Worm (Caenorhabditis elegans) whole organism, mixed stage, embryonic: ENCODE measurements around the gene C34F6.10.

Experiments used
- blmp-1 ChIP-seq: fragments of 150-350 bp; optimal IDR thresholded peaks from 2 replicates; lab custom pipeline; 2014; ENCODE audit warnings: missing biosample characterization, missing genetic modification characterization
- ces-1 ChIP-seq: fragments of 150-350 bp; optimal IDR thresholded peaks from 2 replicates; lab custom pipeline; 2014; ENCODE audit warnings: missing biosample characterization, missing genetic modification reagents, missing genetic modification characterization
- elt-3 ChIP-seq: fragments of 150-350 bp; optimal IDR thresholded peaks from 2 replicates; lab custom pipeline; 2014; ENCODE audit warnings: missing biosample characterization, missing genetic modification characterization
- lsy-2 ChIP-seq: fragments of 150-350 bp; optimal IDR thresholded peaks from 2 replicates; lab custom pipeline; 2014; ENCODE audit warnings: missing biosample characterization, missing genetic modification characterization
- mab-5 ChIP-seq: fragments of 150-350 bp; optimal IDR thresholded peaks from 2 replicates; lab custom pipeline; 2014; ENCODE audit warnings: missing biosample characterization, missing genetic modification characterization
- mep-1 ChIP-seq: fragments of 150-350 bp; optimal IDR thresholded peaks from 2 replicates; lab custom pipeline; 2017; ENCODE audit warnings: missing biosample characterization, missing genetic modification reagents, missing genetic modification characterization, inconsistent platforms
- nhr-237 ChIP-seq: fragments of 150-350 bp; optimal IDR thresholded peaks from 2 replicates; lab custom pipeline; 2014; ENCODE audit warnings: missing biosample characterization, missing genetic modification characterization
- pha-4 ChIP-seq: fragments of 150-350 bp; optimal IDR thresholded peaks from 2 replicates; lab custom pipeline; 2018; ENCODE audit warnings: missing biosample characterization, missing genetic modification reagents, missing genetic modification characterization
- snpc-4 ChIP-seq: fragments of 150-350 bp; optimal IDR thresholded peaks from 2 replicates; lab custom pipeline; 2014; ENCODE audit warnings: missing biosample characterization, missing genetic modification characterization

DNA sequence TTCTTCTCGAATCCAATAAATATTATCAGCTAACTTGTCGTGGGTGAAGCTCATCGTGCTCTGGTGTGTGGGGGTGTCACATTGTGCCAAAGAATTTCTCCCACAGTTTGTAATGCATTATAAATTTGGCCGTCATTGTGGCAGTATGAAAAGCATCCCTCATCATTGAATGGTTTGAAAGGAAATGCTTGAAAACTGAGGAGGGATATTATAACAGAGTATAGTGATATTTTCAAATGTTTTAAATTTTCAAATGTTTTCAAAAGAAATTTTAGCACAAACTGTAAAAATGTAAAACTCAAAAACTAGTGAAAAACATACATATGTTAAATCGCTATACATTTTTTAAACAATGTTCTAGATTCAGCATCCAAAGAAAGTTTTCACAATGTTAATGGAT, 28.5 kb upstream of the C34F6.10 start, which contains the start of gene C03A3.3:
- no peak for TF ChIP-seq ces-1
- TF ChIP-seq mep-1 (tag; lab: Kevin White, UChicago) = no peak
- no peak for TF ChIP-seq pha-4 (tag; lab: Kevin White, UChicago)
- no peak for TF ChIP-seq elt-3 (tag; lab: Kevin White, UChicago)
- TF ChIP-seq mab-5 (tag; lab: Kevin White, UChicago) = no peak
- no peak for TF ChIP-seq lsy-2 (tag; lab: Kevin White, UChicago)
- no peak for TF ChIP-seq snpc-4
- TF ChIP-seq blmp-1 (tag; lab: Kevin White, UChicago) = no peak
- TF ChIP-seq nhr-237 (tag; lab: Kevin White, UChicago) = no peak
